Fruit fly (Drosophila melanogaster): Measurements from ENCODE around the gene EndoU.

The EndoU gene

DNA sequence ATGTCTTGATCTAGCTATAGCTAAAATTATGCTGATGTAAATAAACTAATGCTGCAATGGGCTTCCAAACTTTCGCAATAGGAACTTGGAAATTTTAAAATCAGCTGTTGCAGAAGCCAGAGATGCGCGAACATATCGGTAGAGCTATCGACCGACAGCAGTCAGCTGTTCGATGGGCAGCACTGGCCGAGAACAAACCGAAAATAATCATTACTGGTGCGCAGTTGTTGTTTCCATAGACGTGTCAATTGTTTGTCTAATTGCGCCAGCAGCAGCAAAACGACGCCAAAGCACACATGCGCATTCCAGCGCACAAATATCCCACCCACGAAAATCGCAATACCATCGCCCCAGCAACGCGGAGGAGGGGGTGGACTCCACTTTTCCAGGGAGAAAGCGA lies 26.8 kb downstream of the EndoU start, which contains the start of gene Sap47 (continued):
- no peak for TF ChIP-seq gce (GFP tag; IDR thresholded peaks at IDR 0.05)
- TF ChIP-seq nmo (GFP tag; optimal IDR thresholded peaks at IDR 0.05): peak; percentile 21
- TF ChIP-seq CG2116 (GFP tag; optimal IDR thresholded peaks at IDR 0.05): peak; percentile 70
- peak; percentile 58; the same call in 1 of the 3 replicates for TF ChIP-seq Dbx (GFP tag; IDR thresholded peaks at IDR 0.05)
- TF ChIP-seq nerfin-2 (GFP tag; IDR thresholded peaks at IDR 0.05; ENCODE audit: partially characterized antibody): peak; percentile 74
- peak; percentile 12 for TF ChIP-seq zen (tag; optimal IDR thresholded peaks at IDR 0.05)
- peak; percentile 47 for TF ChIP-seq CrebB (tag; optimal IDR thresholded peaks at IDR 0.05)
- TF ChIP-seq knrl (GFP tag; IDR thresholded peaks at IDR 0.05; ENCODE audit: partially characterized antibody): peak; percentile 77
- no peak for TF ChIP-seq gem (tag; optimal IDR thresholded peaks at IDR 0.05)
- TF ChIP-seq Dp (GFP tag; optimal IDR thresholded peaks at IDR 0.05): peak; percentile 63
- no peak for TF ChIP-seq D (optimal IDR thresholded peaks at IDR 0.05)
- TF ChIP-seq D (GFP tag; optimal IDR thresholded peaks at IDR 0.05): no peak
- no peak for TF ChIP-seq sens-2 (GFP tag; IDR thresholded peaks at IDR 0.05)
- TF ChIP-seq Lim3 (GFP tag; IDR thresholded peaks at IDR 0.05): no peak
- no peak for TF ChIP-seq pfk (GFP tag; optimal IDR thresholded peaks at IDR 0.05)
- TF ChIP-seq CG42726 (GFP tag; IDR thresholded peaks at IDR 0.05; ENCODE audit: partially characterized antibody): peak; percentile 81
- 0 out of 2 replicates have a peak, but pooled peaks have one; percentile 21 for TF ChIP-seq rib (GFP tag; IDR thresholded peaks at IDR 0.05)
- no peak for TF ChIP-seq CG15269 (tag; optimal IDR thresholded peaks at IDR 0.05)
- peak; percentile 23 for TF ChIP-seq CG13894 (tag; optimal IDR thresholded peaks at IDR 0.05)
- peak; percentile 83 for TF ChIP-seq hbn (GFP tag; IDR thresholded peaks at IDR 0.05; ENCODE audit: partially characterized antibody)
- peak; percentile 54 for TF ChIP-seq sens (GFP tag)
- no peak for TF ChIP-seq CG30020 (tag; optimal IDR thresholded peaks at IDR 0.05)
- TF ChIP-seq CHES-1-like (GFP tag; optimal IDR thresholded peaks at IDR 0.05): peak; percentile 15
- TF ChIP-seq Med (GFP tag): peak; percentile 87
- no peak for TF ChIP-seq CG7271 (tag; optimal IDR thresholded peaks at IDR 0.05)
- peak; percentile 55 for TF ChIP-seq CG2129 (GFP tag; IDR thresholded peaks at IDR 0.05; ENCODE audit: partially characterized antibody)
- TF ChIP-seq Opbp (GFP tag; IDR thresholded peaks at IDR 0.05; ENCODE audit: partially characterized antibody): peak; percentile 76; the same call in 2 of the 3 replicates
- TF ChIP-seq pros (GFP tag; optimal IDR thresholded peaks at IDR 0.05): no peak
- TF ChIP-seq sna (GFP tag; IDR thresholded peaks at IDR 0.05; ENCODE audit: partially characterized antibody): peak; percentile 71
- TF ChIP-seq Bdp1 (GFP tag; optimal IDR thresholded peaks at IDR 0.05): no peak
- TF ChIP-seq mirr (GFP tag; optimal IDR thresholded peaks at IDR 0.05): peak; percentile 41
- TF ChIP-seq Pdp1 (GFP tag; optimal IDR thresholded peaks at IDR 0.05): peak in 1 of 2 experiments; percentile 73

- TF ChIP-seq onecut (GFP tag; IDR thresholded peaks at IDR 0.05) (peak; percentile 90), Dek (tag; optimal IDR thresholded peaks at IDR 0.05) (no peak)
Observed at dm6 chr3R:15935538-15935937, 27.3 kb downstream of the EndoU start.

- TF ChIP-seq aop (GFP tag; IDR thresholded peaks at IDR 0.05) (no peak), CG14050 (GFP tag; IDR thresholded peaks at IDR 0.05) (no peak), CG11398 (GFP tag; optimal IDR thresholded peaks at IDR 0.05) (no peak), Hr51 (GFP tag; optimal IDR thresholded peaks at IDR 0.05) (peak in 1 of 2 experiments; percentile 14), Mes4 (GFP tag; optimal IDR thresholded peaks at IDR 0.05) (no peak), abd-A (tag; optimal IDR thresholded peaks at IDR 0.05) (peak; percentile 46), Trl (optimal IDR thresholded peaks at IDR 0.05) (peak; percentile 4 to 26), Trl (GFP tag; optimal IDR thresholded peaks at IDR 0.05) (no peak), CG11504 (tag; optimal IDR thresholded peaks at IDR 0.05) (no peak), Med (GFP tag) (peak; percentile 63), Vsx1 (GFP tag; optimal IDR thresholded peaks at IDR 0.05) (no peak), onecut (GFP tag; IDR thresholded peaks at IDR 0.05) (peak; percentile 96), CG17612 (GFP tag; IDR thresholded peaks at IDR 0.05) (no peak), sim (GFP tag; IDR thresholded peaks at IDR 0.05) (no peak), Deaf1 (tag; optimal IDR thresholded peaks at IDR 0.05) (peak; percentile 65), Atf3 (GFP tag; optimal IDR thresholded peaks at IDR 0.05) (no peak), zfh2 (GFP tag; optimal IDR thresholded peaks at IDR 0.05) (no peak)
Observed at dm6 chr3R:15937708-15938107, 29.5 kb downstream of the EndoU start.
